Worm (Caenorhabditis elegans) whole organism, young adult: ENCODE measurements around the gene Y62H9A.16.

Experiments used
- F10E7.11 ChIP-seq: sonication (generic microtip); optimal IDR thresholded peaks from 2 replicates; lab custom pipeline; 2017; ENCODE audit warnings: mild to moderate bottlenecking, missing genetic modification characterization, moderate library complexity, missing compliant biosample characterization
- F37B4.10 ChIP-seq: fragments of 200-800 bp; sonication (Bioruptor generic); IDR thresholded peaks from 2 replicates; pipeline ENCODE4 v1.3.6; 2022; ENCODE audit warnings: missing genetic modification characterization, missing compliant biosample characterization
- F39B2.1 ChIP-seq: fragments of 200-800 bp; sonication (Bioruptor generic); IDR thresholded peaks from 2 replicates; pipeline ENCODE4 v1.3.6; 2022; ENCODE audit warnings: missing genetic modification reagents, missing genetic modification characterization, missing compliant biosample characterization
- F49E8.2 ChIP-seq: sonication (generic microtip); optimal IDR thresholded peaks from 3 replicates; lab custom pipeline; 2017; ENCODE audit warnings: missing genetic modification characterization, mild to moderate bottlenecking, missing compliant biosample characterization, antibody characterized with exemption, moderate library complexity; ENCODE audit not compliant: insufficient read depth
- F55B11.4 ChIP-seq: sonication (generic microtip); optimal IDR thresholded peaks from 2 replicates; lab custom pipeline; 2016; ENCODE audit warnings: missing compliant biosample characterization, missing genetic modification characterization, borderline replicate concordance; ENCODE audit not compliant: insufficient read depth
- F57C9.4 ChIP-seq: sonication (generic microtip); optimal IDR thresholded peaks from 2 replicates; lab custom pipeline; 2017; ENCODE audit warnings: mild to moderate bottlenecking, missing genetic modification characterization, missing compliant biosample characterization
- Y53F4B.3 ChIP-seq: fragments of 200-800 bp; sonication (Bioruptor generic); IDR thresholded peaks from 2 replicates; pipeline ENCODE4 v1.3.6; 2022; ENCODE audit warnings: missing genetic modification reagents, missing genetic modification characterization, missing compliant biosample characterization
- Y95B8A.8 ChIP-seq: fragments of 200-800 bp; sonication (Bioruptor generic); IDR thresholded peaks from 2 replicates; pipeline ENCODE4 v1.3.6; 2022; ENCODE audit warnings: missing genetic modification reagents, missing genetic modification characterization, missing compliant biosample characterization
- ZK185.1 ChIP-seq: sonication (generic microtip); optimal IDR thresholded peaks from 2 replicates; lab custom pipeline; 2016; ENCODE audit warnings: mild to moderate bottlenecking, missing genetic modification characterization, missing compliant biosample characterization; ENCODE audit not compliant: poor library complexity, severe bottlenecking
- attf-3 ChIP-seq: fragments of 200-800 bp; sonication (Bioruptor generic); conservative IDR thresholded peaks from 2 replicates; pipeline ENCODE4 v1.3.6; 2022; ENCODE audit warnings: missing genetic modification reagents, missing genetic modification characterization, missing compliant biosample characterization
- attf-5 ChIP-seq: fragments of 200-800 bp; sonication (Bioruptor generic); optimal IDR thresholded peaks from 2 replicates; lab custom pipeline; 2018; ENCODE audit warnings: mild to moderate bottlenecking, missing genetic modification characterization, missing compliant biosample characterization
- bed-2 ChIP-seq: fragments of 200-800 bp; sonication (Bioruptor generic); IDR thresholded peaks from 2 replicates; pipeline ENCODE4 v1.3.6; 2022; ENCODE audit warnings: missing genetic modification reagents, missing genetic modification characterization, missing compliant biosample characterization
- ccch-3 ChIP-seq: fragments of 200-800 bp; sonication (Bioruptor generic); optimal IDR thresholded peaks from 2 replicates; lab custom pipeline; 2018; ENCODE audit warnings: mild to moderate bottlenecking, missing genetic modification characterization, missing compliant biosample characterization
- cebp-1 ChIP-seq, 2 experiments: fragments of 200-800 bp in 1 of 2; sonication (Bioruptor generic) in 1 of 2; sonication (generic microtip) in 1 of 2; IDR thresholded peaks in 1 of 2; optimal IDR thresholded peaks in 1 of 2; 2 replicates each; pipeline versions ENCODE4 v1.3.6 to Lab custom; 2017 to 2022; ENCODE audit warnings: missing compliant biosample characterization in 2 of 2, missing genetic modification characterization in 2 of 2, mild to moderate bottlenecking in 1 of 2, missing genetic modification reagents in 1 of 2, moderate library complexity in 1 of 2
- ceh-100 ChIP-seq: fragments of 200-800 bp; sonication (Bioruptor generic); IDR thresholded peaks from 2 replicates; pipeline ENCODE4 v1.3.6; 2022; ENCODE audit warnings: missing genetic modification reagents, missing genetic modification characterization, missing compliant biosample characterization
- ceh-27 ChIP-seq: fragments of 200-800 bp; sonication (Bioruptor generic); optimal IDR thresholded peaks from 2 replicates; lab custom pipeline; 2018; ENCODE audit warnings: mild to moderate bottlenecking, missing genetic modification characterization, moderate library complexity, missing compliant biosample characterization
- ceh-40 ChIP-seq: fragments of 200-800 bp; sonication (Bioruptor generic); IDR thresholded peaks from 2 replicates; pipeline ENCODE4 v1.3.6; 2022; ENCODE audit warnings: missing genetic modification characterization, missing compliant biosample characterization
- die-1 ChIP-seq: sonication (generic microtip); optimal IDR thresholded peaks from 2 replicates; lab custom pipeline; 2016; ENCODE audit warnings: missing genotype, mild to moderate bottlenecking, missing genetic modification characterization, missing compliant biosample characterization
- dox-1 ChIP-seq: fragments of 200-800 bp; sonication (Bioruptor generic); IDR thresholded peaks from 2 replicates; pipeline ENCODE4 v1.3.6; 2022; ENCODE audit warnings: missing genetic modification reagents, missing genetic modification characterization, missing compliant biosample characterization
- dpl-1 ChIP-seq: fragments of 150-350 bp; optimal IDR thresholded peaks from 2 replicates; lab custom pipeline; 2014; ENCODE audit warnings: missing biosample characterization, missing genetic modification reagents, missing genetic modification characterization
- egl-18 ChIP-seq: fragments of 200-800 bp; sonication (Bioruptor generic); IDR thresholded peaks from 2 replicates; pipeline ENCODE4 v1.3.6; 2022; ENCODE audit warnings: missing genetic modification reagents, missing genetic modification characterization, missing compliant biosample characterization
- ekl-4 ChIP-seq: fragments of 200-800 bp; sonication (Bioruptor generic); IDR thresholded peaks from 2 replicates; pipeline ENCODE4 v1.3.6; 2022; ENCODE audit warnings: missing genetic modification reagents, missing genetic modification characterization, missing compliant biosample characterization
- hmg-20 ChIP-seq: fragments of 200-800 bp; sonication (Bioruptor generic); IDR thresholded peaks from 2 replicates; pipeline ENCODE4 v1.3.6; 2022; ENCODE audit warnings: missing genetic modification reagents, missing genetic modification characterization, missing compliant biosample characterization
- lag-1 ChIP-seq: fragments of 200-800 bp; sonication (Bioruptor generic); IDR thresholded peaks from 2 replicates; pipeline ENCODE4 v1.3.6; 2022; ENCODE audit warnings: missing genetic modification reagents, missing genetic modification characterization, missing compliant biosample characterization
- lin-26 ChIP-seq: fragments of 200-800 bp; sonication (Bioruptor generic); IDR thresholded peaks from 2 replicates; pipeline ENCODE4 v1.3.6; 2022; ENCODE audit warnings: missing genetic modification reagents, missing genetic modification characterization, missing compliant biosample characterization
- lin-40 ChIP-seq: sonication (generic microtip); optimal IDR thresholded peaks from 2 replicates; lab custom pipeline; 2016; ENCODE audit warnings: missing genetic modification characterization, mild to moderate bottlenecking, missing compliant biosample characterization, missing genotype, missing genetic modification reagents
- lir-1 ChIP-seq: fragments of 200-800 bp; sonication (Bioruptor generic); conservative IDR thresholded peaks from 2 replicates; pipeline ENCODE4 v1.3.6; 2022; ENCODE audit warnings: missing genetic modification reagents, missing genetic modification characterization, missing compliant biosample characterization
- madf-10 ChIP-seq: sonication (generic microtip); optimal IDR thresholded peaks from 2 replicates; lab custom pipeline; 2016; ENCODE audit warnings: mild to moderate bottlenecking, missing genetic modification characterization, missing compliant biosample characterization
- madf-6 ChIP-seq: fragments of 200-800 bp; sonication (Bioruptor generic); IDR thresholded peaks from 2 replicates; pipeline ENCODE4 v1.3.6; 2022; ENCODE audit warnings: missing genetic modification reagents, missing genetic modification characterization, missing compliant biosample characterization
- madf-8 ChIP-seq: fragments of 200-800 bp; sonication (Bioruptor generic); conservative IDR thresholded peaks from 2 replicates; pipeline ENCODE4 v1.3.6; 2022; ENCODE audit warnings: missing genetic modification reagents, missing genetic modification characterization, missing compliant biosample characterization
- mes-4 ChIP-seq: sonication (generic microtip); optimal IDR thresholded peaks from 2 replicates; lab custom pipeline; 2016; ENCODE audit warnings: missing genotype, missing genetic modification characterization, missing compliant biosample characterization
- nfyb-1 ChIP-seq: fragments of 200-800 bp; sonication (Bioruptor generic); IDR thresholded peaks from 2 replicates; pipeline ENCODE4 v1.3.6; 2022; ENCODE audit warnings: missing genetic modification reagents, missing genetic modification characterization, missing compliant biosample characterization
- nhr-120 ChIP-seq: fragments of 200-800 bp; sonication (Bioruptor generic); IDR thresholded peaks from 2 replicates; pipeline ENCODE4 v1.3.6; 2022; ENCODE audit warnings: missing genetic modification characterization, missing compliant biosample characterization
- nhr-90 ChIP-seq: sonication (generic microtip); optimal IDR thresholded peaks from 2 replicates; lab custom pipeline; 2016; ENCODE audit warnings: missing genotype, mild to moderate bottlenecking, missing genetic modification characterization, missing compliant biosample characterization
- pbrm-1 ChIP-seq: fragments of 200-800 bp; sonication (Bioruptor generic); IDR thresholded peaks from 2 replicates; pipeline ENCODE4 v1.3.6; 2022; ENCODE audit warnings: missing genetic modification reagents, missing genetic modification characterization, missing compliant biosample characterization
- pha-4 ChIP-seq: fragments of 150-350 bp; sonication (generic microtip); optimal IDR thresholded peaks from 2 replicates; lab custom pipeline; 2014; ENCODE audit warnings: missing biosample characterization, missing genetic modification reagents, missing genetic modification characterization
- rec-8 ChIP-seq, 2 experiments: sonication (generic microtip); optimal IDR thresholded peaks; 2 replicates each; lab custom pipeline; 2016; ENCODE audit warnings: mild to moderate bottlenecking in 2 of 2, missing genetic modification characterization in 2 of 2, missing genetic modification reagents in 2 of 2, missing genotype in 2 of 2, missing biosample characterization in 1 of 2, missing compliant biosample characterization in 1 of 2, moderate library complexity in 1 of 2
- sdz-38 ChIP-seq: sonication (generic microtip); optimal IDR thresholded peaks from 2 replicates; lab custom pipeline; 2016; ENCODE audit warnings: missing genotype, missing genetic modification characterization, missing compliant biosample characterization
- snpc-1.1 ChIP-seq: sonication (generic microtip); optimal IDR thresholded peaks from 2 replicates; lab custom pipeline; 2017; ENCODE audit warnings: missing genetic modification characterization, mild to moderate bottlenecking, missing compliant biosample characterization, antibody characterized with exemption, moderate library complexity, missing genotype, missing genetic modification reagents; ENCODE audit not compliant: insufficient read depth
- snpc-3.4 ChIP-seq: sonication (generic microtip); optimal IDR thresholded peaks from 2 replicates; lab custom pipeline; 2017; ENCODE audit warnings: missing genetic modification characterization, mild to moderate bottlenecking, missing compliant biosample characterization, antibody characterized with exemption, moderate library complexity, missing genotype, missing genetic modification reagents
- snpc-4 ChIP-seq, 5 experiments: fragments of 150-350 bp in 1 of 5; sonication (generic microtip) in 4 of 5; optimal IDR thresholded peaks; 2 replicates each; lab custom pipeline; 2014 to 2018; ENCODE audit warnings: missing genetic modification characterization in 5 of 5, missing biosample characterization in 3 of 5, antibody characterized with exemption in 2 of 5, mild to moderate bottlenecking in 2 of 5, missing compliant biosample characterization in 2 of 5, missing genotype in 2 of 5, moderate library complexity in 2 of 5, missing genetic modification reagents in 1 of 5
- tbx-9 ChIP-seq: sonication (generic microtip); optimal IDR thresholded peaks from 2 replicates; lab custom pipeline; 2016; ENCODE audit warnings: borderline replicate concordance, missing genetic modification characterization, inconsistent platforms, missing compliant biosample characterization
- unc-62 ChIP-seq: fragments of 150-350 bp; optimal IDR thresholded peaks from 2 replicates; lab custom pipeline; 2014; ENCODE audit warnings: missing biosample characterization, missing genetic modification reagents, missing genetic modification characterization
- zfh-2 ChIP-seq: fragments of 200-800 bp; sonication (Bioruptor generic); conservative IDR thresholded peaks from 2 replicates; pipeline ENCODE4 v1.3.6; 2022; ENCODE audit warnings: missing genetic modification reagents, missing genetic modification characterization, missing compliant biosample characterization
- ztf-28 ChIP-seq: fragments of 200-800 bp; sonication (Bioruptor generic); IDR thresholded peaks from 2 replicates; pipeline ENCODE4 v1.3.6; 2022; ENCODE audit warnings: missing genetic modification reagents, missing genetic modification characterization, missing compliant biosample characterization
- ztf-6 ChIP-seq: fragments of 200-800 bp; sonication (Bioruptor generic); IDR thresholded peaks from 2 replicates; pipeline ENCODE4 v1.3.6; 2022; ENCODE audit warnings: missing genetic modification reagents, missing genetic modification characterization, missing compliant biosample characterization

The Y62H9A.16 gene

DNA sequence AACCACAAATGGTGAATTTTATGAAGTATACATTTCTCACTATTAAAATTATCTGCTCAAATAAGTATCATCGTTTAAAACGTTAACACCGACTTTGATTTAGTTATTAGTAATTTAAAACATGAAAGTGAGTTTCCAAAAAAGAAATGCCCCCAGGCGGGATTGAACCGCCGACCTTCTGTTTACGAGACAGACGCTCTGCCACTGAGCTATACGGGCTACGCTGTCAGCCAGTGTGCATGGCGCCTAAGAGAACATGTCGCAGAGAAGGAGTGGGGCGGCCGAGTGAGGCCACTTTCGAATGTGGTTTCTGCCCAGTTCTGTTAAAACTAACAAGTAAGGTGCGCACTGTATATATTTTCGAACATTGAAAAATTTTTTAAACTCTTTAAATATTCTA, 16.8 kb downstream of the Y62H9A.16 start (continued):
- TF ChIP-seq F49E8.2 (tag; lab: Kevin White, UChicago) (no peak), F57C9.4 (tag; lab: Kevin White, UChicago) (no peak), sdz-38 (tag; lab: Kevin White, UChicago) (no peak), ZK185.1 (tag; lab: Kevin White, UChicago) (peak; percentile 93), madf-10 (tag; lab: Kevin White, UChicago) (peak; percentile 77), F37B4.10 (GFP tag; lab: Robert Waterston, UW) (no peak), die-1 (tag; lab: Kevin White, UChicago) (peak; percentile 84), ceh-100 (GFP tag; lab: Robert Waterston, UW) (0 out of 2 replicates have a peak, but pooled peaks have one; percentile 30), snpc-3.4 (peak; percentile 58), F55B11.4 (tag; lab: Kevin White, UChicago) (no peak), Y95B8A.8 (GFP tag; lab: Robert Waterston, UW) (no peak), snpc-4 (GFP tag; optimal IDR thresholded peaks at IDR 0.05; lab: Kevin White, UChicago) (peak; percentile 33), snpc-4 (tag; optimal IDR thresholded peaks at IDR 0.05; lab: Kevin White, UChicago) (peak in 3 of 4 experiments; percentile 20 to 75 (median 61)), zfh-2 (GFP tag; lab: Robert Waterston, UW) (no peak), lin-40 (tag; lab: Kevin White, UChicago) (peak; percentile 83), madf-8 (GFP tag; lab: Robert Waterston, UW) (no peak), F39B2.1 (GFP tag; lab: Robert Waterston, UW) (no peak), ccch-3 (GFP tag; lab: Kevin White, UChicago) (no peak), ztf-6 (no peak), bed-2 (GFP tag; lab: Robert Waterston, UW) (no peak), pbrm-1 (peak; percentile 87), rec-8 (tag; optimal IDR thresholded peaks at IDR 0.05; lab: Kevin White, UChicago) (peak; percentile 78 to 80), ceh-27 (GFP tag; lab: Kevin White, UChicago) (peak; percentile 69), mes-4 (tag; lab: Kevin White, UChicago) (peak; percentile 59), Y53F4B.3 (no peak), cebp-1 (GFP tag; IDR thresholded peaks at IDR 0.05; lab: Robert Waterston, UW) (0 out of 2 replicates have a peak, but pooled peaks have one; percentile 25), cebp-1 (tag; optimal IDR thresholded peaks at IDR 0.05; lab: Kevin White, UChicago) (peak; percentile 73), tbx-9 (no peak), ceh-40 (no peak), pha-4 (tag; lab: Kevin White, UChicago) (no peak), snpc-1.1 (tag; lab: Kevin White, UChicago) (peak; percentile 53), nfyb-1 (GFP tag; lab: Robert Waterston, UW) (peak; percentile 86), nhr-90 (tag; lab: Kevin White, UChicago) (peak; percentile 61), unc-62 (GFP tag; lab: Kevin White, UChicago) (no peak), attf-5 (GFP tag; lab: Kevin White, UChicago) (peak; percentile 43), hmg-20 (GFP tag; lab: Robert Waterston, UW) (peak; percentile 72; the same call in 1 of the 2 replicates), attf-3 (GFP tag; lab: Robert Waterston, UW) (0 out of 2 replicates have a peak, but pooled peaks have one; percentile 16), lir-1 (GFP tag; lab: Robert Waterston, UW) (peak; percentile 31; the same call in 1 of the 2 replicates), dox-1 (GFP tag; lab: Robert Waterston, UW) (peak; percentile 81; the same call in 1 of the 2 replicates), dpl-1 (no peak), nhr-120 (GFP tag; lab: Robert Waterston, UW) (no peak), lin-26 (GFP tag; lab: Robert Waterston, UW) (no peak), egl-18 (no peak), F10E7.11 (tag; lab: Kevin White, UChicago) (no peak), ekl-4 (GFP tag; lab: Robert Waterston, UW) (peak; percentile 63), lag-1 (GFP tag; lab: Robert Waterston, UW) (no peak), ztf-28 (peak; percentile 86), madf-6 (peak; percentile 61)
